Worm (Caenorhabditis elegans): ENCODE data around the gene R10H10.4.

Gene R10H10.4

ce11 chrIV:10396827-10397226 is 2.1 kb upstream of the R10H10.4 start:
- TF ChIP-seq Y56A3A.18 (GFP tag; IDR thresholded peaks at IDR 0.05) (no peak), F23B12.7 (tag; optimal IDR thresholded peaks at IDR 0.05; ENCODE audit: insufficient read depth) (no peak), madf-3 (GFP tag; IDR thresholded peaks at IDR 0.05) (no peak), atf-7 (tag; optimal IDR thresholded peaks at IDR 0.05) (no peak)

DNA sequence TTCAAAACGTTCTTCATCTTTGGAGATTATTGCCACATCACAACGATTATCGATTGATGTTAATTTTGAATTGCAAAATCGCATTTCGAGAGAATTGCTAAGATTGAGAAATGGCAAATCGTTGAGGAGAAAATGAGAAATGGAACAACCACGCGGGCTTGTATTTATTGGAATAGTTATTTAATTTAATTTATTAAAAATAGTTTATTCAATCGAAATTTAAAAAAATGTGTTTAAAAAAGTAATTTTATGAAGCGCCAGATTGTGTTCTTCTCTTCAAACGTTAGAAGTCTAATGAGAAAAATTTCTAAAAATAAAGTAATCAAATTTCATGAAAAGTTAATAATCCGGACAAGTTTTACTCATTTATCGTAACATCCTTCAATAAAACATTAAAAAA is 2.9 kb downstream of the R10H10.4 start, which contains the start of gene spe-26:
spe-26 (minus strand) TSS at position 101 of the 400 bp plus-strand sequence.
- TF ChIP-seq repo-1 (tag; optimal IDR thresholded peaks at IDR 0.05) (no peak), dpl-1 (GFP tag; optimal IDR thresholded peaks at IDR 0.05) (no peak), somi-1 (GFP tag; optimal IDR thresholded peaks at IDR 0.05) (no peak), lin-35 (GFP tag; optimal IDR thresholded peaks at IDR 0.05) (no peak), hlh-26 (GFP tag; conservative IDR thresholded peaks at IDR 0.05) (no peak), madf-8 (GFP tag; conservative IDR thresholded peaks at IDR 0.05) (no peak), tlf-1 (GFP tag; optimal IDR thresholded peaks at IDR 0.05) (no peak), F10E7.11 (tag; optimal IDR thresholded peaks at IDR 0.05) (no peak), K12H6.12 (tag; optimal IDR thresholded peaks at IDR 0.05) (no peak), sptf-2 (GFP tag; optimal IDR thresholded peaks at IDR 0.05) (no peak), ztf-28 (GFP tag; IDR thresholded peaks at IDR 0.05) (no peak), mes-4 (tag; optimal IDR thresholded peaks at IDR 0.05) (no peak), hlh-12 (tag; optimal IDR thresholded peaks at IDR 0.05) (no peak), cebp-1 (GFP tag; IDR thresholded peaks at IDR 0.05) (no peak), cebp-1 (tag; optimal IDR thresholded peaks at IDR 0.05) (no peak), ceh-58 (GFP tag; IDR thresholded peaks at IDR 0.05) (no peak), F52B5.7 (tag; optimal IDR thresholded peaks at IDR 0.05) (no peak), nhr-27 (tag; optimal IDR thresholded peaks at IDR 0.05) (no peak)

DNA sequence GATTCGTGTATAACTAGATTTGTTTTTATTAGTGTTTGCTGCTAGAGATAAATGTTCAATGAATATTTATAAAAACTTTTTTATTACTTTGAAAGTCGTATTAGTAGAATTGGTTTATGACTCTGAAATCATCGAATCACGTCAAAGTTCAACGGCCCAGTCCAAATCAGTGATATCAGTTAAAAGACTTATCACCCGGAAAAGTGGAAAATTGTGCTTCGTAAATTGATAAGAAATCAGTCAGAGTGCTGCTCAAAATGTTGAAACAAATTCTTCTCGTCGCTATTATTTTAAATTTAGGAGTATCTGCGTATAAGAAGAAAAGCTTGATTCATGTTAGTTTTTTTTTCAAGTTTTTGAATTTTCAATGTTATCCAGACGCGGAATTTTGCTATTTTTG is 6.5 kb downstream of the R10H10.4 start, which contains the start of gene R10H10.3:
R10H10.3 (plus strand) TSS at position 243 of the 400 bp plus-strand sequence.
- no peak for TF ChIP-seq K11D2.4 (GFP tag; IDR thresholded peaks at IDR 0.05)
- peak; percentile 71 for TF ChIP-seq nhr-80 (tag; optimal IDR thresholded peaks at IDR 0.05)
- TF ChIP-seq nhr-179 (tag; optimal IDR thresholded peaks at IDR 0.05): no peak
- peak; percentile 53 for TF ChIP-seq him-1 (tag; optimal IDR thresholded peaks at IDR 0.05)
- 0 out of 2 replicates have a peak, but pooled peaks have one; percentile 17 for TF ChIP-seq cebp-1 (GFP tag; IDR thresholded peaks at IDR 0.05)
- no peak for TF ChIP-seq cebp-1 (tag; optimal IDR thresholded peaks at IDR 0.05)

DNA sequence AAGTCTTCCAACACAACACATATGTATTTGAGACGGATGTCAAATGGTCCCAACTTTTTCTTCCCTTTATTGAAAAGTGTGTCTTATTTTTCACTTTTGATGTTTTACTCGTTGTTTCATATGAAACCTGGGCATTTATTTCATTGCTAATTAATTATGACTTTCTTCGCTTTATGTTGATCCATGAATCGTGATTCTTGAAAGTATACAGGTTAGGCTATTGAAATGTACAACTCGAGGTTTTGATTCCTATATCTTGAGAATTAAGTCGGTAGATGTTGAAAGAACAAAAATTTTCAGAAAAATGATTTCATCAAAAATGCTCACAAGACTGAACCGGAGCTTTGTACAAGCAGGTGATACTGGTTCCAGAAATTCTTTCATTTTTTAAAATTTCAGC is 7.6 kb downstream of the R10H10.4 start, which contains the start of gene nfu-1:
nfu-1 (plus strand) TSS at position 301 of the 400 bp plus-strand sequence.
- TF ChIP-seq ceh-58 (GFP tag; IDR thresholded peaks at IDR 0.05) (no peak), lir-1 (GFP tag; conservative IDR thresholded peaks at IDR 0.05) (no peak), ekl-4 (GFP tag; IDR thresholded peaks at IDR 0.05) (peak; percentile 45), hsf-1 (GFP tag; IDR thresholded peaks at IDR 0.05) (0 out of 2 replicates have a peak, but pooled peaks have one; percentile 11), tlf-1 (GFP tag; optimal IDR thresholded peaks at IDR 0.05) (no peak), sptf-2 (GFP tag; optimal IDR thresholded peaks at IDR 0.05) (no peak), Y53F4B.3 (GFP tag; IDR thresholded peaks at IDR 0.05) (no peak), F57C9.4 (tag; optimal IDR thresholded peaks at IDR 0.05) (no peak), lin-26 (GFP tag; IDR thresholded peaks at IDR 0.05) (no peak), athp-1 (tag; optimal IDR thresholded peaks at IDR 0.05) (no peak), ama-1 (optimal IDR thresholded peaks at IDR 0.05) (no peak), ama-1 (GFP tag; optimal IDR thresholded peaks at IDR 0.05) (peak in 1 of 2 experiments; percentile 41), madf-6 (GFP tag; IDR thresholded peaks at IDR 0.05) (peak; percentile 41; the same call in 1 of the 2 replicates), snpc-1.1 (tag; optimal IDR thresholded peaks at IDR 0.05; ENCODE audit: insufficient read depth) (no peak), B0261.1 (tag; optimal IDR thresholded peaks at IDR 0.05) (no peak), ztf-25 (GFP tag; IDR thresholded peaks at IDR 0.05) (no peak), nfyb-1 (GFP tag; IDR thresholded peaks at IDR 0.05) (no peak), madf-8 (GFP tag; conservative IDR thresholded peaks at IDR 0.05) (no peak), B0336.3 (GFP tag; IDR thresholded peaks at IDR 0.05) (peak; percentile 29; the same call in 1 of the 2 replicates)

Measured in whole organism, young adult.